Worm (Caenorhabditis elegans) whole organism, L3 larva: ENCODE data around the gene E01G4.3.

Source experiments
- aly-2 ChIP-seq: fragments of 150-350 bp; optimal IDR thresholded peaks from 2 replicates; lab custom pipeline; 2014; ENCODE audit warnings: missing biosample characterization, missing genetic modification characterization
- ama-1 ChIP-seq: fragments of 150-350 bp; optimal IDR thresholded peaks from 2 replicates; lab custom pipeline; 2018
- ceh-16 ChIP-seq: sonication (generic microtip); optimal IDR thresholded peaks from 2 replicates; lab custom pipeline; 2017; ENCODE audit warnings: missing biosample characterization, missing genetic modification characterization
- ceh-28 ChIP-seq: fragments of 150-350 bp; optimal IDR thresholded peaks from 2 replicates; lab custom pipeline; 2014; ENCODE audit warnings: missing biosample characterization, missing genetic modification reagents, missing genetic modification characterization
- ceh-9 ChIP-seq: sonication (generic microtip); optimal IDR thresholded peaks from 2 replicates; lab custom pipeline; 2018; ENCODE audit warnings: missing biosample characterization, missing genetic modification characterization
- daf-12 ChIP-seq: fragments of 150-350 bp; optimal IDR thresholded peaks from 2 replicates; lab custom pipeline; 2014; ENCODE audit warnings: missing biosample characterization, missing genetic modification reagents, missing genetic modification characterization
- egl-27 ChIP-seq: sonication (generic microtip); optimal IDR thresholded peaks from 4 replicates; lab custom pipeline; 2017; ENCODE audit warnings: missing biosample characterization, missing genetic modification reagents, missing genetic modification characterization
- egl-5 ChIP-seq: fragments of 150-350 bp; optimal IDR thresholded peaks from 2 replicates; lab custom pipeline; 2017; ENCODE audit warnings: missing biosample characterization, missing genetic modification reagents, missing genetic modification characterization, inconsistent platforms
- elt-1 ChIP-seq: fragments of 150-350 bp; optimal IDR thresholded peaks from 2 replicates; lab custom pipeline; 2014; ENCODE audit warnings: missing biosample characterization, missing genetic modification characterization
- elt-2 ChIP-seq: sonication (generic microtip); optimal IDR thresholded peaks from 2 replicates; lab custom pipeline; 2016; ENCODE audit warnings: missing genetic modification reagents, mild to moderate bottlenecking, missing genetic modification characterization, missing compliant biosample characterization
- eor-1 ChIP-seq, 2 experiments: fragments of 150-350 bp; optimal IDR thresholded peaks; 2 replicates each; lab custom pipeline; 2014 to 2018; ENCODE audit warnings: missing biosample characterization in 2 of 2, missing genetic modification characterization in 2 of 2
- fkh-10 ChIP-seq: sonication (generic microtip); optimal IDR thresholded peaks from 2 replicates; lab custom pipeline; 2017; ENCODE audit warnings: missing biosample characterization, missing genetic modification reagents, missing genetic modification characterization
- fkh-2 ChIP-seq: fragments of 150-350 bp; optimal IDR thresholded peaks from 2 replicates; lab custom pipeline; 2014; ENCODE audit warnings: missing biosample characterization, missing genetic modification reagents, missing genetic modification characterization
- fos-1 ChIP-seq: fragments of 150-350 bp; optimal IDR thresholded peaks from 2 replicates; lab custom pipeline; 2014; ENCODE audit warnings: missing biosample characterization, missing genetic modification characterization
- hmg-11 ChIP-seq: sonication (generic microtip); optimal IDR thresholded peaks from 2 replicates; lab custom pipeline; 2016; ENCODE audit warnings: missing genetic modification characterization, missing compliant biosample characterization
- jun-1 ChIP-seq: fragments of 150-350 bp; optimal IDR thresholded peaks from 2 replicates; lab custom pipeline; 2014; ENCODE audit warnings: missing biosample characterization, missing genetic modification reagents, missing genetic modification characterization
- lin-15B ChIP-seq: fragments of 150-350 bp; optimal IDR thresholded peaks from 2 replicates; lab custom pipeline; 2014; ENCODE audit warnings: missing biosample characterization, missing genetic modification characterization
- lin-39 ChIP-seq: fragments of 150-350 bp; optimal IDR thresholded peaks from 2 replicates; lab custom pipeline; 2018; ENCODE audit warnings: missing biosample characterization, missing genetic modification reagents, missing genetic modification characterization
- lsy-12 ChIP-seq: sonication (generic microtip); optimal IDR thresholded peaks from 2 replicates; lab custom pipeline; 2016; ENCODE audit warnings: mild to moderate bottlenecking, missing genetic modification characterization, missing compliant biosample characterization
- mdl-1 ChIP-seq: fragments of 150-350 bp; optimal IDR thresholded peaks from 2 replicates; lab custom pipeline; 2014; ENCODE audit warnings: missing biosample characterization, missing genetic modification characterization
- mml-1 ChIP-seq: fragments of 150-350 bp; sonication (generic microtip); optimal IDR thresholded peaks from 3 replicates; lab custom pipeline; 2014; ENCODE audit warnings: missing biosample characterization, missing genetic modification characterization
- nfya-1 ChIP-seq: sonication (generic microtip); optimal IDR thresholded peaks from 2 replicates; lab custom pipeline; 2017; ENCODE audit warnings: missing genetic modification characterization, mild to moderate bottlenecking, missing compliant biosample characterization, antibody characterized with exemption, moderate library complexity; ENCODE audit not compliant: insufficient read depth
- nhr-11 ChIP-seq: fragments of 150-350 bp; optimal IDR thresholded peaks from 2 replicates; lab custom pipeline; 2014; ENCODE audit warnings: missing biosample characterization, missing genetic modification characterization
- nhr-23 ChIP-seq: fragments of 150-350 bp; optimal IDR thresholded peaks from 2 replicates; lab custom pipeline; 2014; ENCODE audit warnings: missing biosample characterization, missing genetic modification reagents, missing genetic modification characterization
- nhr-237 ChIP-seq: fragments of 150-350 bp; optimal IDR thresholded peaks from 2 replicates; lab custom pipeline; 2014; ENCODE audit warnings: missing biosample characterization, missing genetic modification characterization
- nhr-43 ChIP-seq: sonication (generic microtip); optimal IDR thresholded peaks from 2 replicates; lab custom pipeline; 2016; ENCODE audit warnings: mild to moderate bottlenecking, missing genetic modification characterization, missing compliant biosample characterization; ENCODE audit not compliant: poor library complexity, severe bottlenecking
- nhr-67 ChIP-seq: fragments of 150-350 bp; optimal IDR thresholded peaks from 2 replicates; lab custom pipeline; 2014; ENCODE audit warnings: missing biosample characterization, missing genetic modification characterization
- nhr-76 ChIP-seq: fragments of 150-350 bp; sonication (generic microtip); optimal IDR thresholded peaks from 5 replicates; lab custom pipeline; 2014; ENCODE audit warnings: missing biosample characterization, missing genetic modification characterization
- nhr-77 ChIP-seq: fragments of 150-350 bp; optimal IDR thresholded peaks from 2 replicates; lab custom pipeline; 2014; ENCODE audit warnings: missing biosample characterization, missing genetic modification characterization
- pha-4 ChIP-seq: fragments of 150-350 bp; optimal IDR thresholded peaks from 2 replicates; lab custom pipeline; 2014; ENCODE audit warnings: missing biosample characterization, missing genetic modification reagents, missing genetic modification characterization
- pqm-1 ChIP-seq: fragments of 150-350 bp; optimal IDR thresholded peaks from 2 replicates; lab custom pipeline; 2017; ENCODE audit warnings: missing biosample characterization, missing genetic modification characterization, inconsistent platforms
- sea-2 ChIP-seq: fragments of 150-350 bp; sonication (generic microtip); optimal IDR thresholded peaks from 4 replicates; lab custom pipeline; 2014; ENCODE audit warnings: missing biosample characterization, missing genetic modification reagents, missing genetic modification characterization
- skn-1 ChIP-seq: fragments of 150-350 bp; optimal IDR thresholded peaks from 2 replicates; lab custom pipeline; 2014; ENCODE audit warnings: missing biosample characterization, missing genetic modification characterization
- snpc-4 ChIP-seq: fragments of 150-350 bp; optimal IDR thresholded peaks from 2 replicates; lab custom pipeline; 2014; ENCODE audit warnings: missing biosample characterization, missing genetic modification characterization
- tbx-2 ChIP-seq: sonication (generic microtip); optimal IDR thresholded peaks from 2 replicates; lab custom pipeline; 2016; ENCODE audit warnings: mild to moderate bottlenecking, missing genetic modification characterization, missing compliant biosample characterization
- zag-1 ChIP-seq: fragments of 150-350 bp; optimal IDR thresholded peaks from 2 replicates; lab custom pipeline; 2014; ENCODE audit warnings: missing biosample characterization, missing genetic modification characterization
- ztf-4 ChIP-seq: fragments of 150-350 bp; optimal IDR thresholded peaks from 2 replicates; lab custom pipeline; 2014; ENCODE audit warnings: missing biosample characterization, missing genetic modification characterization

The E01G4.3 gene

ce11 chrII:13505977-13506568, 36.7 kb upstream of the E01G4.3 start:
- TF ChIP-seq fkh-10 (no peak), elt-2 (tag; lab: Kevin White, UChicago) (peak; percentile 64), snpc-4 (no peak), skn-1 (tag; lab: Kevin White, UChicago) (peak; percentile 18), ama-1 (lab: Kevin White, UChicago) (no peak), pqm-1 (tag; lab: Kevin White, UChicago) (peak; percentile 58), nfya-1 (tag; lab: Kevin White, UChicago) (peak; percentile 76)

- TF ChIP-seq nfya-1 (tag; lab: Kevin White, UChicago) (no peak), nhr-237 (tag; lab: Kevin White, UChicago) (no peak), nhr-77 (tag; lab: Kevin White, UChicago) (no peak), ztf-4 (tag; lab: Kevin White, UChicago) (no peak), daf-12 (tag; lab: Kevin White, UChicago) (no peak), skn-1 (tag; lab: Kevin White, UChicago) (no peak)
- TF ChIP-seq, all 47 proteins: peak for 0
Measured at ce11 chrII:13505386-13505785, 36.0 kb upstream of the E01G4.3 start.

DNA sequence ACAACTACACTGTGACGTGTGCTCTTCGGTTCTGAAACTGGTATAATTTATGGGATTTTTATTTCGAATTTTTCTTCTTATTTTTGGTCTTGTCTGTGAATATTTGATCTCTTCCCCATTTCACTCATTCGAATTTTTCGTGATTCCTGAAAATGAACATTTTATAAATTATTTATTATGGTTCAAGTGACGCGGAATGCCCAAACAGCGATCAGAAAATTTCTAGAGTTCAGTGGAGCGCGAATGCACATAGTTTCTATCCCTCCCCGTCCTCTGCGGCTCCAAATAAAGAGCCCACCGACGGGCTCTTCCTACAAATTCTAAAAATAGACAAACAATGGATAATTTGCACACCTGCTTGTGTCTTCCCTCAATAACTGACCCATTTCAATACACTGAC, 34.3 kb upstream of the E01G4.3 start, which contains the start of gene F54F11.1:
F54F11.1 (plus strand) TSS at position 301 of the 400 bp plus-strand sequence.
- TF ChIP-seq pqm-1 (tag; lab: Kevin White, UChicago): no peak
- TF ChIP-seq skn-1 (tag; lab: Kevin White, UChicago): no peak
- no peak for TF ChIP-seq eor-1 (tag; optimal IDR thresholded peaks at IDR 0.05; lab: Kevin White, UChicago)
- TF ChIP-seq ztf-4 (tag; lab: Kevin White, UChicago): no peak
- TF ChIP-seq tbx-2: no peak
- TF ChIP-seq nhr-67 (tag; lab: Kevin White, UChicago): no peak
- TF ChIP-seq pha-4: no peak
- no peak for TF ChIP-seq mml-1 (tag; lab: Kevin White, UChicago)
- no peak for TF ChIP-seq ceh-28
- TF ChIP-seq elt-1 (tag; lab: Kevin White, UChicago): no peak
- no peak for TF ChIP-seq jun-1 (tag; lab: Kevin White, UChicago)
- TF ChIP-seq egl-5 (tag; lab: Kevin White, UChicago): no peak
- no peak for TF ChIP-seq elt-2 (tag; lab: Kevin White, UChicago)
- TF ChIP-seq nhr-76: no peak
- no peak for TF ChIP-seq lin-15B (tag; lab: Kevin White, UChicago)
- TF ChIP-seq nhr-23 (tag; lab: Kevin White, UChicago): no peak
- no peak for TF ChIP-seq zag-1

DNA sequence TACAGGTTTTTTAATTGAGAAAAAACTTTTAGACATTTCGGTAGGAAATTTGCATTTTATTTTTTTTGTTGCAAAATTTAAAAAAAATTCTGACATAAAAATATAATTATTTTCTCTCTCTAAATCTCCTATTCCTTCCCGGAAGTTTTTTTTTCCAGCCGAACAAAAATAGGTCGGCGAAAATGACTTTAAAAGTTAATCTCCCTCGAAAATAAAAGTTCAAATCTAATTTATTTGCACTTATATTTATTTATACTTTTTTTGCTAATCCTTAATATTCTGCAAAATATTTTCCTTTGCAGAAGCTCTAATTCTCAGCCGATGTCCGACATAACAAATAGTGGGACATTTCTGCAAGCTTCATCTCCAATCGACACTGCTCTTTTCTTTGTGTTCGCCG, 32.2 kb upstream of the E01G4.3 start, which contains the start of gene F45H10.5:
F45H10.5 (plus strand) TSS at position 301 of the 400 bp plus-strand sequence.
- TF ChIP-seq mml-1 (tag; lab: Kevin White, UChicago) (no peak), fkh-2 (no peak), fos-1 (tag; lab: Kevin White, UChicago) (no peak), pha-4 (no peak), ceh-16 (tag; lab: Kevin White, UChicago) (no peak), ceh-28 (no peak), nhr-11 (tag; lab: Kevin White, UChicago) (no peak), nhr-43 (tag; lab: Kevin White, UChicago) (no peak), fkh-10 (no peak), lsy-12 (tag; lab: Kevin White, UChicago) (no peak), tbx-2 (no peak), aly-2 (tag; lab: Kevin White, UChicago) (no peak), hmg-11 (no peak), ceh-9 (tag; lab: Kevin White, UChicago) (no peak), sea-2 (no peak), nhr-237 (tag; lab: Kevin White, UChicago) (no peak), egl-27 (tag; lab: Kevin White, UChicago) (no peak)

DNA sequence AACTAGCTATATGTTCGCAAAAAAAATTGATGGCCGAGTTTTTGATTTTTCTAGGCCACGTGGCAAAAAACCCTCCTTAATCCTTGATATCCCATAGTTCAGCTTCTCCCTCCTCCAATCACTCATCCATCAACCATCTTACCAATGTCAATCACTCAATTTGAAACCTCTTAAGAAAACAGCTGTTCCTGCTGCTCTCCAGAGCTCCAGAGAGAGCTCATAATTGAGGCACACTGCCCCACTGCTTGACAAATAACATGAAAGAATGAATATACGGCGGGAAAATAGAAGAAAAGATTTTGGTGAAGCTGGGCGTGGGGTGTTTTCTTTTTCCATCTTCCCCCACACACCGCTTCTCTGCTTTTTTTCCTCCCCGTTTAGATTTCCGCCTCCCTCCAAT, 31.2 kb upstream of the E01G4.3 start:
- TF ChIP-seq ceh-9 (tag; lab: Kevin White, UChicago): no peak
- TF ChIP-seq lin-39: peak; percentile 66
- TF ChIP-seq tbx-2: no peak
- no peak for TF ChIP-seq lsy-12 (tag; lab: Kevin White, UChicago)
- no peak for TF ChIP-seq nhr-23 (tag; lab: Kevin White, UChicago)
- TF ChIP-seq mml-1 (tag; lab: Kevin White, UChicago): no peak
- TF ChIP-seq ceh-28: no peak
- peak; percentile 22 for TF ChIP-seq egl-5 (tag; lab: Kevin White, UChicago)
- no peak for TF ChIP-seq fkh-10
- TF ChIP-seq lin-15B (tag; lab: Kevin White, UChicago): no peak
- no peak for TF ChIP-seq sea-2
- TF ChIP-seq nhr-67 (tag; lab: Kevin White, UChicago): no peak
- no peak for TF ChIP-seq mdl-1 (tag; lab: Kevin White, UChicago)
